Worm (Caenorhabditis elegans) whole organism, L4 larva: ENCODE measurements around the gene glc-4.

ENCODE experiments used
- D1046.2 ChIP-seq: fragments of 200-800 bp; sonication (Bioruptor generic); IDR thresholded peaks from 2 replicates; pipeline ENCODE4 v1.3.6; 2022; ENCODE audit warnings: missing genetic modification characterization, missing compliant biosample characterization
- F26F4.8 ChIP-seq: fragments of 200-800 bp; sonication (Bioruptor generic); conservative IDR thresholded peaks from 2 replicates; pipeline ENCODE4 v1.3.6; 2022; ENCODE audit warnings: missing genetic modification characterization, missing compliant biosample characterization
- F37D6.2 ChIP-seq: sonication (generic microtip); optimal IDR thresholded peaks from 2 replicates; lab custom pipeline; 2016; ENCODE audit warnings: mild to moderate bottlenecking, missing genetic modification characterization, missing compliant biosample characterization
- F49E8.2 ChIP-seq: sonication (generic microtip); optimal IDR thresholded peaks from 2 replicates; lab custom pipeline; 2016; ENCODE audit warnings: missing compliant biosample characterization, mild to moderate bottlenecking, missing genetic modification characterization, borderline replicate concordance
- R02D3.7 ChIP-seq: fragments of 150-350 bp; sonication (generic microtip); optimal IDR thresholded peaks from 3 replicates; lab custom pipeline; 2014; ENCODE audit warnings: missing biosample characterization, missing genetic modification characterization
- Y75B8A.6 ChIP-seq: fragments of 200-800 bp; sonication (Bioruptor generic); IDR thresholded peaks from 2 replicates; pipeline ENCODE4 v1.3.6; 2022; ENCODE audit warnings: missing genetic modification reagents, missing genetic modification characterization, missing compliant biosample characterization
- aha-1 ChIP-seq: fragments of 150-350 bp; peaks from one replicate; lab custom pipeline; 2014; ENCODE audit warnings: missing biosample characterization, missing genetic modification characterization
- aly-2 ChIP-seq: sonication (generic microtip); optimal IDR thresholded peaks from 2 replicates; lab custom pipeline; 2018; ENCODE audit warnings: missing biosample characterization, missing genetic modification characterization
- ama-1 ChIP-seq: fragments of 150-350 bp; optimal IDR thresholded peaks from 2 replicates; lab custom pipeline; 2014; ENCODE audit warnings: inconsistent platforms, mixed read lengths
- arid-1 ChIP-seq: fragments of 200-800 bp; sonication (Bioruptor generic); conservative IDR thresholded peaks from 2 replicates; pipeline ENCODE4 v1.3.6; 2022; ENCODE audit warnings: missing genetic modification reagents, missing genetic modification characterization, missing compliant biosample characterization
- ceh-20 ChIP-seq: fragments of 200-800 bp; sonication (Bioruptor generic); IDR thresholded peaks from 2 replicates; pipeline ENCODE4 v1.3.6; 2022; ENCODE audit warnings: missing genetic modification reagents, missing genetic modification characterization, missing compliant biosample characterization
- ceh-62 ChIP-seq: sonication (generic microtip); optimal IDR thresholded peaks from 2 replicates; lab custom pipeline; 2017; ENCODE audit warnings: missing biosample characterization, missing genetic modification characterization
- ces-1 ChIP-seq: fragments of 150-350 bp; sonication (generic microtip); optimal IDR thresholded peaks from 4 replicates; lab custom pipeline; 2014; ENCODE audit warnings: missing biosample characterization, missing genetic modification reagents, missing genetic modification characterization
- daf-12 ChIP-seq: fragments of 150-350 bp; optimal IDR thresholded peaks from 2 replicates; lab custom pipeline; 2014; ENCODE audit warnings: missing biosample characterization, missing genetic modification reagents, missing genetic modification characterization
- daf-8 ChIP-seq: fragments of 200-800 bp; sonication (Bioruptor generic); IDR thresholded peaks from 2 replicates; pipeline ENCODE4 v1.3.6; 2022; ENCODE audit warnings: missing genetic modification characterization, missing compliant biosample characterization
- duxl-1 ChIP-seq: sonication (generic microtip); optimal IDR thresholded peaks from 2 replicates; lab custom pipeline; 2016; ENCODE audit warnings: mild to moderate bottlenecking, missing genetic modification characterization, moderate library complexity, missing compliant biosample characterization; ENCODE audit not compliant: poor library complexity
- dve-1 ChIP-seq: sonication (generic microtip); optimal IDR thresholded peaks from 2 replicates; lab custom pipeline; 2017; ENCODE audit warnings: antibody characterized with exemption, mild to moderate bottlenecking, missing genetic modification characterization, missing compliant biosample characterization; ENCODE audit not compliant: insufficient read depth
- egl-43 ChIP-seq: fragments of 200-800 bp; sonication (Bioruptor generic); IDR thresholded peaks from 2 replicates; pipeline ENCODE4 v1.3.6; 2022; ENCODE audit warnings: missing genetic modification reagents, missing genetic modification characterization, missing compliant biosample characterization
- fkh-10 ChIP-seq: fragments of 150-350 bp; optimal IDR thresholded peaks from 2 replicates; lab custom pipeline; 2014; ENCODE audit warnings: missing biosample characterization, missing genetic modification reagents, missing genetic modification characterization
- gei-8 ChIP-seq: fragments of 200-800 bp; sonication (Bioruptor generic); optimal IDR thresholded peaks from 2 replicates; lab custom pipeline; 2018; ENCODE audit warnings: mild to moderate bottlenecking, missing genetic modification characterization, missing compliant biosample characterization
- hlh-30 ChIP-seq: sonication (generic microtip); optimal IDR thresholded peaks from 2 replicates; lab custom pipeline; 2017; ENCODE audit warnings: antibody characterized with exemption, mild to moderate bottlenecking, missing genetic modification characterization, missing compliant biosample characterization; ENCODE audit not compliant: insufficient read depth
- hmg-1.1 ChIP-seq: fragments of 200-800 bp; sonication (Bioruptor generic); IDR thresholded peaks from 2 replicates; pipeline ENCODE4 v1.3.6; 2022; ENCODE audit warnings: missing genetic modification reagents, missing genetic modification characterization, missing compliant biosample characterization
- jun-1 ChIP-seq: fragments of 150-350 bp; optimal IDR thresholded peaks from 2 replicates; lab custom pipeline; 2014; ENCODE audit warnings: missing biosample characterization, missing genetic modification reagents, missing genetic modification characterization
- lim-7 ChIP-seq: fragments of 200-800 bp; sonication (Bioruptor generic); IDR thresholded peaks from 2 replicates; pipeline ENCODE4 v1.3.6; 2022; ENCODE audit warnings: missing genetic modification characterization, missing compliant biosample characterization
- lin-1 ChIP-seq: fragments of 200-800 bp; sonication (Bioruptor generic); IDR thresholded peaks from 2 replicates; pipeline ENCODE4 v1.3.6; 2022; ENCODE audit warnings: missing genetic modification reagents, missing genetic modification characterization, missing compliant biosample characterization
- lir-3 ChIP-seq: sonication (generic microtip); optimal IDR thresholded peaks from 2 replicates; lab custom pipeline; 2016; ENCODE audit warnings: mild to moderate bottlenecking, missing genetic modification characterization, missing compliant biosample characterization
- mdl-1 ChIP-seq, 2 experiments: fragments of 150-350 bp in 1 of 2; sonication (generic microtip) in 1 of 2; optimal IDR thresholded peaks; 2 replicates each; lab custom pipeline; 2014 to 2017; ENCODE audit warnings: missing biosample characterization in 2 of 2, missing genetic modification characterization in 2 of 2
- mxl-2 ChIP-seq: fragments of 200-800 bp; sonication (Bioruptor generic); conservative IDR thresholded peaks from 2 replicates; pipeline ENCODE4 v1.3.6; 2022; ENCODE audit warnings: missing genetic modification reagents, missing genetic modification characterization, missing compliant biosample characterization
- nhr-102 ChIP-seq: sonication (generic microtip); optimal IDR thresholded peaks from 2 replicates; lab custom pipeline; 2016; ENCODE audit warnings: mild to moderate bottlenecking, missing genetic modification characterization, moderate library complexity, missing compliant biosample characterization
- nhr-28 ChIP-seq: fragments of 150-350 bp; optimal IDR thresholded peaks from 2 replicates; lab custom pipeline; 2014; ENCODE audit warnings: missing biosample characterization, missing genetic modification characterization
- nhr-48 ChIP-seq: sonication (generic microtip); optimal IDR thresholded peaks from 2 replicates; lab custom pipeline; 2016; ENCODE audit warnings: mild to moderate bottlenecking, missing genetic modification characterization, missing compliant biosample characterization
- nhr-76 ChIP-seq: fragments of 150-350 bp; optimal IDR thresholded peaks from 2 replicates; lab custom pipeline; 2014; ENCODE audit warnings: missing biosample characterization, missing genetic modification characterization
- pha-4 ChIP-seq, 2 experiments: fragments of 150-350 bp in 1 of 2; fragments of 200-800 bp in 1 of 2; sonication (Bioruptor generic) in 1 of 2; IDR thresholded peaks in 1 of 2; optimal IDR thresholded peaks in 1 of 2; 2 replicates each; pipeline versions ENCODE4 v1.3.6 to Lab custom; 2014 to 2022; ENCODE audit warnings: missing genetic modification characterization in 2 of 2, missing genetic modification reagents in 2 of 2, missing biosample characterization in 1 of 2, missing compliant biosample characterization in 1 of 2
- rbr-2 ChIP-seq: sonication (generic microtip); optimal IDR thresholded peaks from 2 replicates; lab custom pipeline; 2016; ENCODE audit warnings: missing genotype, missing genetic modification characterization, missing compliant biosample characterization
- skn-1 ChIP-seq: fragments of 150-350 bp; optimal IDR thresholded peaks from 2 replicates; lab custom pipeline; 2014; ENCODE audit warnings: missing biosample characterization, missing genetic modification characterization
- spr-3 ChIP-seq: fragments of 200-800 bp; sonication (Bioruptor generic); optimal IDR thresholded peaks from 2 replicates; lab custom pipeline; 2018; ENCODE audit warnings: mild to moderate bottlenecking, missing genetic modification characterization, missing compliant biosample characterization
- unc-62 ChIP-seq, 3 experiments: fragments of 150-350 bp in 1 of 3; sonication (generic microtip); optimal IDR thresholded peaks in 2 of 3; peaks in 1 of 3; 1 replicate in 1 of 3; 2 replicates in 2 of 3; lab custom pipeline; 2014 to 2017; ENCODE audit warnings: missing biosample characterization in 3 of 3, missing genetic modification characterization in 3 of 3, missing genetic modification reagents in 3 of 3, missing genotype in 1 of 3

The glc-4 gene

DNA sequence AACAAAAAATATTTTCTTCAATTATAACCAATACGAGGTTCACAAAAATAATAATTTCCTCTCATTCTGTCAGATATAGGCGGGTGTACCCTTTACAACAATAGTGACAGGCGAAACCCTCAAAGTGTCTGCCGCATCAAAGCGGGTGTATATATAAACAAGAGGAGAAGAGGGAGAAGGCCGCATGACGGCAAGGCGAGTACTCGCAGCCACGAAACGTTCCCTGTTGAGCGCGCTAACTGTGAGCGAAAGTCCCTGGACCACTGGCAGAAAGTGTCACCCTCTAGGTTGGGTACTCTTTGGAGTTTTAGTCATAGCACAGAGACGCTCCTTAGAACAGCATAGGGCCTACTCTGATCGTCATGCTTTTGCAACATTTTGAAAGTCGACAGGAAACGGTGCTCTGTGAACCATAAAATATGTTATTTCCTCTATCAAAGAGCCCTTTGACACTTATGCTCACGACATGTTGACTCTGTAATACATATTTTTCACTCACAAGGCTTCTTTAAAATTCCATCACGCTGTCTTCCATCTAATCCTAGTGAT lies 25.4 kb upstream of the glc-4 start, which contains the start of gene pcrg-1 (continued):
- TF ChIP-seq D1046.2 (GFP tag; lab: Robert Waterston, UW) (peak; percentile 90; the same call in 1 of the 2 replicates), F37D6.2 (tag; lab: Kevin White, UChicago) (peak; percentile 29), F26F4.8 (GFP tag; lab: Robert Waterston, UW) (peak; percentile 95), ces-1 (no peak), aly-2 (tag; lab: Kevin White, UChicago) (no peak), R02D3.7 (tag; lab: Kevin White, UChicago) (no peak), nhr-102 (tag; lab: Kevin White, UChicago) (peak; percentile 59), lir-3 (tag; lab: Kevin White, UChicago) (peak; percentile 70), gei-8 (peak; percentile 12), duxl-1 (tag; lab: Kevin White, UChicago) (no peak), skn-1 (tag; lab: Kevin White, UChicago) (no peak), hlh-30 (tag; lab: Kevin White, UChicago) (peak; percentile 69), nhr-28 (tag; lab: Kevin White, UChicago) (no peak), egl-43 (GFP tag; lab: Robert Waterston, UW) (peak; percentile 97), nhr-48 (tag; lab: Kevin White, UChicago) (peak; percentile 67), unc-62 (GFP tag; optimal IDR thresholded peaks at IDR 0.05 in 1 of 2; lab: Kevin White, UChicago) (peak in 1 of 2 experiments; percentile 81), unc-62 (tag; optimal IDR thresholded peaks at IDR 0.05; lab: Kevin White, UChicago) (no peak), spr-3 (GFP tag; lab: Kevin White, UChicago) (peak; percentile 59), lim-7 (peak; percentile 89), lin-1 (GFP tag; lab: Robert Waterston, UW) (peak; percentile 66), mdl-1 (tag; optimal IDR thresholded peaks at IDR 0.05; lab: Kevin White, UChicago) (no peak), ceh-62 (tag; lab: Kevin White, UChicago) (no peak), jun-1 (tag; lab: Kevin White, UChicago) (no peak), mxl-2 (GFP tag; lab: Robert Waterston, UW) (0 out of 2 replicates have a peak, but pooled peaks have one; percentile 12), F49E8.2 (tag; lab: Kevin White, UChicago) (peak; percentile 73), dve-1 (tag; lab: Kevin White, UChicago) (peak; percentile 57), fkh-10 (GFP tag; lab: Kevin White, UChicago) (no peak), ceh-20 (GFP tag; lab: Robert Waterston, UW) (peak; percentile 79), hmg-1.1 (GFP tag; lab: Robert Waterston, UW) (peak; percentile 97), nhr-76 (no peak), ama-1 (lab: Kevin White, UChicago) (no peak), Y75B8A.6 (GFP tag; lab: Robert Waterston, UW) (peak; percentile 91), daf-8 (GFP tag; lab: Robert Waterston, UW) (peak; percentile 73; the same call in 1 of the 2 replicates), pha-4 (GFP tag; IDR thresholded peaks at IDR 0.05; lab: Robert Waterston, UW) (peak; percentile 89), pha-4 (tag; optimal IDR thresholded peaks at IDR 0.05; lab: Kevin White, UChicago) (peak; percentile 42), rbr-2 (peak; percentile 74), daf-12 (tag; lab: Kevin White, UChicago) (no peak), arid-1 (GFP tag; lab: Robert Waterston, UW) (peak; percentile 93)
- TF ChIP-seq, all 104 proteins: peak for 69

DNA sequence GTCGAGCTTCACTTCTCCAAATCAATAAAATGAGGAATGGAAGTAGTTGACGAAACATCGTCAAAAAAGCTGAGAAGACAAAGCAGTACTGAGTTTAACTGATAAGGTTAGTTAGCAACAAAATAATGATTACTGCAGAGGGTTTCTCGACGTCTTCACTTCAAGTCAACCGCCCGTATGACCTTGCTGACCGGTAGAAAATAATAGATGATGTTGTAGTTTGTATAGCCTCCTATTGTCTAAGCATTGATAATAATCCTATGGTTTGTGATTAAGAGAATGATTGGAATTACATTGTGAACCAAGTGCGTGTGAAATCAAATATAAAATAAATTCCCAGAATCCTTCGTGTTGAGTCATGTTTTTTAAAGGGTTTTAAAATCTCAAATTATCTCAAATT lies 24.6 kb upstream of the glc-4 start, which contains the start of gene E04F6.6:
E04F6.6 (minus strand) TSS at position 258 of the 400 bp plus-strand sequence.
- peak; percentile 30 for TF ChIP-seq aha-1 (tag; lab: Kevin White, UChicago)
- peak; percentile 87 for TF ChIP-seq nhr-28 (tag; lab: Kevin White, UChicago)
- TF ChIP-seq skn-1 (tag; lab: Kevin White, UChicago) = no peak
